Worm (Caenorhabditis elegans): ENCODE data around the gene B0393.4.

The B0393.4 gene

ce11 chrIII:4756983-4757382, 6.4 kb downstream of the B0393.4 start, which contains the start of gene fbxl-2 (continued):
- TF ChIP-seq nfya-1 (tag; optimal IDR thresholded peaks at IDR 0.05; ENCODE audit: insufficient read depth) (peak; percentile 97), nhr-76 (tag; optimal IDR thresholded peaks at IDR 0.05) (peak; percentile 13), jun-1 (tag; optimal IDR thresholded peaks at IDR 0.05) (peak; percentile 89)

- TF ChIP-seq egl-27 (tag; optimal IDR thresholded peaks at IDR 0.05) (peak; percentile 51), sea-2 (GFP tag; optimal IDR thresholded peaks at IDR 0.05) (no peak), nhr-76 (tag; optimal IDR thresholded peaks at IDR 0.05) (no peak), snpc-4 (tag; optimal IDR thresholded peaks at IDR 0.05) (peak; percentile 84), nhr-77 (tag; optimal IDR thresholded peaks at IDR 0.05) (peak; percentile 46), tbx-2 (tag; optimal IDR thresholded peaks at IDR 0.05) (peak; percentile 66), egl-5 (tag; optimal IDR thresholded peaks at IDR 0.05) (peak; percentile 85), lin-39 (tag; optimal IDR thresholded peaks at IDR 0.05) (peak; percentile 93), nfya-1 (tag; optimal IDR thresholded peaks at IDR 0.05; ENCODE audit: insufficient read depth) (peak; percentile 96), elt-1 (tag; optimal IDR thresholded peaks at IDR 0.05) (peak; percentile 27), elt-3 (tag; optimal IDR thresholded peaks at IDR 0.05) (peak in 1 of 3 experiments; percentile 23), nhr-12 (tag; optimal IDR thresholded peaks at IDR 0.05) (no peak), unc-62 (GFP tag; optimal IDR thresholded peaks at IDR 0.05) (peak; percentile 53), elt-2 (tag; optimal IDR thresholded peaks at IDR 0.05) (peak; percentile 63), ZK546.5 (tag; optimal IDR thresholded peaks at IDR 0.05) (peak; percentile 29), nhr-25 (tag; optimal IDR thresholded peaks at IDR 0.05) (peak; percentile 92), skn-1 (tag; optimal IDR thresholded peaks at IDR 0.05) (peak; percentile 62), R02D3.7 (tag; optimal IDR thresholded peaks at IDR 0.05) (peak; percentile 99), ama-1 (optimal IDR thresholded peaks at IDR 0.05) (peak; percentile 41), nhr-11 (tag; optimal IDR thresholded peaks at IDR 0.05) (peak; percentile 64), ceh-28 (tag; optimal IDR thresholded peaks at IDR 0.05) (peak; percentile 81), fos-1 (tag; optimal IDR thresholded peaks at IDR 0.05) (no peak), aly-2 (tag; optimal IDR thresholded peaks at IDR 0.05) (no peak), lin-15B (tag; optimal IDR thresholded peaks at IDR 0.05) (peak; percentile 97), nhr-28 (tag; optimal IDR thresholded peaks at IDR 0.05) (no peak), jun-1 (tag; optimal IDR thresholded peaks at IDR 0.05) (peak; percentile 86), mml-1 (tag; optimal IDR thresholded peaks at IDR 0.05) (no peak), fkh-10 (GFP tag; optimal IDR thresholded peaks at IDR 0.05) (peak; percentile 38), nhr-23 (tag; optimal IDR thresholded peaks at IDR 0.05) (peak; percentile 96), pqm-1 (tag; optimal IDR thresholded peaks at IDR 0.05) (peak; percentile 69), zag-1 (tag; optimal IDR thresholded peaks at IDR 0.05) (peak; percentile 13), pha-4 (tag; optimal IDR thresholded peaks at IDR 0.05) (peak; percentile 97), daf-12 (tag; optimal IDR thresholded peaks at IDR 0.05) (no peak), lsy-12 (tag; optimal IDR thresholded peaks at IDR 0.05) (peak; percentile 86), nhr-43 (tag; optimal IDR thresholded peaks at IDR 0.05; ENCODE audit: poor library complexity, severe bottlenecking) (peak; percentile 82), hmg-11 (tag; optimal IDR thresholded peaks at IDR 0.05) (peak; percentile 75)
Observed at ce11 chrIII:4754001-4754561, 9.3 kb downstream of the B0393.4 start, which contains the start of the genes rps-0 and rbg-3. Gene rps-0, minus strand, starts transcription at chrIII:4754051. Gene rbg-3, plus strand, starts transcription at chrIII:4754424.

ce11 chrIII:4748666-4749065, 14.7 kb downstream of the B0393.4 start:
- TF ChIP-seq ceh-9 (tag; optimal IDR thresholded peaks at IDR 0.05) (no peak), fos-1 (tag; optimal IDR thresholded peaks at IDR 0.05) (no peak), fkh-10 (GFP tag; optimal IDR thresholded peaks at IDR 0.05) (no peak), unc-62 (GFP tag; optimal IDR thresholded peaks at IDR 0.05) (no peak), nhr-237 (tag; optimal IDR thresholded peaks at IDR 0.05) (no peak), lin-39 (tag; optimal IDR thresholded peaks at IDR 0.05) (no peak), aly-2 (tag; optimal IDR thresholded peaks at IDR 0.05) (no peak), pha-4 (tag; optimal IDR thresholded peaks at IDR 0.05) (no peak), ZK546.5 (tag; optimal IDR thresholded peaks at IDR 0.05) (no peak), fkh-2 (tag; optimal IDR thresholded peaks at IDR 0.05) (no peak), zag-1 (tag; optimal IDR thresholded peaks at IDR 0.05) (no peak), nhr-25 (tag; optimal IDR thresholded peaks at IDR 0.05) (no peak), nhr-77 (tag; optimal IDR thresholded peaks at IDR 0.05) (no peak), lin-15B (tag; optimal IDR thresholded peaks at IDR 0.05) (no peak), snpc-4 (tag; optimal IDR thresholded peaks at IDR 0.05) (no peak), egl-27 (tag; optimal IDR thresholded peaks at IDR 0.05) (no peak), daf-12 (tag; optimal IDR thresholded peaks at IDR 0.05) (no peak), ceh-16 (tag; optimal IDR thresholded peaks at IDR 0.05) (no peak), egl-5 (tag; optimal IDR thresholded peaks at IDR 0.05) (no peak), nhr-23 (tag; optimal IDR thresholded peaks at IDR 0.05) (no peak)

Data from whole organism, L3 larva.